Fruit fly (Drosophila melanogaster): ENCODE measurements around the gene dmt.
A peak's percentile ranks its signal among the peaks of the same experiment; 100 is the strongest.

Gene dmt

DNA sequence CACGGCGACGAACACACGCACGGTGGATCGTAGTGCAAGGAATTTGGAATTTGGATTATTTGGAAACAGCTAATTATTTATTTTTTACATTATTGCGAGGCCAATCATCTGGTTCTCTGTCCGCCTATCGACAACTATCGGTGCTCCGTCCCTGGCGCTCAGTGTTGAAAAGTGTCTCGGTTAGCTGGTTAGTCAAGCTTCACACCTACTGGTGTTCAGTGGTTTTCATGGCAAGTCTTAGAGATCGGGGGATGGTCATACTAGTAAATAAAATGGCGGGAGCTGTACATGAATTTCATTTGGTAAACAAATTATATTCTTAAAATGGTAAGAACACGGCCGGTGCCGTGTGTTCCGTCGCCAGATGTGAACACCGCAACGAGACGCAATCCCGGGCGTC, at the start of gene dmt, which contains the start of gene trbd:
Gene dmt, plus strand, starts transcription at position 257 of the 400 bp plus-strand sequence.
Gene trbd, minus strand, starts transcription at position 152 of the 400 bp plus-strand sequence.
- no peak for TF ChIP-seq Snoo (tag; optimal IDR thresholded peaks at IDR 0.05)
- TF ChIP-seq Pif1A (GFP tag; optimal IDR thresholded peaks at IDR 0.05): no peak
- no peak for TF ChIP-seq CG8301 (tag; optimal IDR thresholded peaks at IDR 0.05)
- TF ChIP-seq EcR (GFP tag; optimal IDR thresholded peaks at IDR 0.05): no peak
- no peak for TF ChIP-seq rn (GFP tag; IDR thresholded peaks at IDR 0.05)
- no peak for TF ChIP-seq CG12605 (GFP tag; IDR thresholded peaks at IDR 0.05)
- no peak for TF ChIP-seq CG4496 (GFP tag; IDR thresholded peaks at IDR 0.05)

DNA sequence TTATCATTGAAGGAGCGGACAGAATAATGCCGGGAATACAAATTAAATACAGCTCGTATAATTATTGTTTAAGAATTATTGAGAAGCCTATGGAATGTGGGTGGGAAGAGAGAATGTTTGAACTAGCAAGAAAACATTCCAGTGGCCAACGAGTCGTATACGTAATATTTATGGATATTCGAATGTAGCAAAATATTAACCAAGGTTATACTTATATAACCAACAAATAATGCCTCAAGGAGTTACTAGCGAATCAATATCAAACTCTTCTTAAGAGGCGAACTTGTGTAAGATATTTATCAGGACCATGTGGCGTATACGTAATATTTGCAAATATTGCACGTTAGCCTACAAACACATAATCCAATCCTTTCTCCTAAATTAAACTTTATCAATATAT, 45.5 kb upstream of the dmt start:
- TF ChIP-seq Snoo (tag; optimal IDR thresholded peaks at IDR 0.05) (no peak), CG32121 (GFP tag; IDR thresholded peaks at IDR 0.05) (no peak), fd96Ca (GFP tag; IDR thresholded peaks at IDR 0.05) (no peak), rn (GFP tag; IDR thresholded peaks at IDR 0.05) (no peak), CG4496 (GFP tag; IDR thresholded peaks at IDR 0.05) (no peak), CG8301 (tag; optimal IDR thresholded peaks at IDR 0.05) (no peak), EcR (GFP tag; optimal IDR thresholded peaks at IDR 0.05) (no peak), Pif1B (GFP tag; optimal IDR thresholded peaks at IDR 0.05) (no peak), CG15710 (tag; optimal IDR thresholded peaks at IDR 0.05) (no peak), D1 (tag; optimal IDR thresholded peaks at IDR 0.05) (no peak), gl (tag; optimal IDR thresholded peaks at IDR 0.05) (no peak)

DNA sequence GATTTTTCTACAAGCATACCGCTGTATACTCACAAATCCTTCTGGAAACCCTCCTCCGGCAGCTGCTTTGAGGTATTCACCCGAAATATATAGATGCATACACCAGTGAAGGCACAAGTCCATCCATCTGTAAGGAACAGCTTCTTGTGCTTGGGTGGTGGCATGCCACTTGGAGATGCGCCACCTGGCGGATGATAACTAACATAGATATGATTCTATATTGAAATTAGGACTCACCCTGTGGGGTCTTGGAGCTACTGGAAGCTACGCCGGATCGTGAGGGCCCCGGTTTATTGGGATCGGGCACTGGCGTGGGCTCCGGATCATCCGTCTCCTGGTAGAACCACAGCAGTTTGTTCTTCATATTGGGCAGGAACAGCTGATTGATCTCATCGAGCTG, 37.7 kb upstream of the dmt start:
- TF ChIP-seq CG34367 (tag; optimal IDR thresholded peaks at IDR 0.05) (no peak), CG8159 (tag; optimal IDR thresholded peaks at IDR 0.05) (no peak), CG12605 (GFP tag; IDR thresholded peaks at IDR 0.05) (no peak), CG14655 (GFP tag; optimal IDR thresholded peaks at IDR 0.05) (no peak), D1 (tag; optimal IDR thresholded peaks at IDR 0.05) (no peak), EcR (GFP tag; optimal IDR thresholded peaks at IDR 0.05) (no peak)

DNA sequence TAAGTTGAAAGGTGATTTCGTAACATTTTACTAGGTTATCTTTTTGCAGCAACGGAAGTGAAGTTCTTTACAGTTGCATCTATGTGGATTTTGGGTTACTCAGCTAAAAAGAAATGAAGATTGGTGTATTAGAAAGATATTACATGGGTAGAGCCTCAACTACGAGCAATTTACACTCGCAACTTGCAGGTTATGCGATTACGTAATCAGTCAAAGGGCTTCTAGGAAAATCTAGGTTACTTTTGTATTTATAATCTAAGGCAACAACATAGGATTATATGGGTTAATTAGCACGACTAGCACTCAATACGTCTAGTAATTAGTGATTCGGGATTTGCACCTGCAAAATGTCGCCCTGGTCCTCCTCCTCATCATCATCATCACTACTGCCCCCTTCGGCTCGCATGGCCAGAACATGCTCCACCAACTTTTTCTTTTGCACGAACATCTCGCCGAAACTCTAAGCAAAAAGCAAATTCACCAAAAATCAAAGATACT, 36.7 kb upstream of the dmt start, which contains the start of gene Dhc1:
Gene Dhc1, minus strand, starts transcription at position 448 of the 498 bp plus-strand sequence.
- TF ChIP-seq gl (tag; optimal IDR thresholded peaks at IDR 0.05) (no peak), CG13204 (GFP tag; optimal IDR thresholded peaks at IDR 0.05) (no peak), CG15710 (tag; optimal IDR thresholded peaks at IDR 0.05) (no peak), D1 (tag; optimal IDR thresholded peaks at IDR 0.05) (no peak), CG4496 (GFP tag; IDR thresholded peaks at IDR 0.05) (no peak), rn (GFP tag; IDR thresholded peaks at IDR 0.05) (no peak), CG32121 (GFP tag; IDR thresholded peaks at IDR 0.05) (no peak), Ets98B (GFP tag; IDR thresholded peaks at IDR 0.05) (no peak), CG12605 (GFP tag; IDR thresholded peaks at IDR 0.05) (no peak), Pif1A (GFP tag; optimal IDR thresholded peaks at IDR 0.05) (no peak), CG14655 (GFP tag; optimal IDR thresholded peaks at IDR 0.05) (no peak), fd96Ca (GFP tag; IDR thresholded peaks at IDR 0.05) (no peak), EcR (GFP tag; optimal IDR thresholded peaks at IDR 0.05) (no peak), CG8301 (tag; optimal IDR thresholded peaks at IDR 0.05) (no peak), CG10348 (GFP tag; IDR thresholded peaks at IDR 0.05) (no peak), CG8159 (tag; optimal IDR thresholded peaks at IDR 0.05) (no peak), Pif1B (GFP tag; optimal IDR thresholded peaks at IDR 0.05) (no peak), CG9948 (tag; optimal IDR thresholded peaks at IDR 0.05) (no peak), Snoo (tag; optimal IDR thresholded peaks at IDR 0.05) (no peak)

DNA sequence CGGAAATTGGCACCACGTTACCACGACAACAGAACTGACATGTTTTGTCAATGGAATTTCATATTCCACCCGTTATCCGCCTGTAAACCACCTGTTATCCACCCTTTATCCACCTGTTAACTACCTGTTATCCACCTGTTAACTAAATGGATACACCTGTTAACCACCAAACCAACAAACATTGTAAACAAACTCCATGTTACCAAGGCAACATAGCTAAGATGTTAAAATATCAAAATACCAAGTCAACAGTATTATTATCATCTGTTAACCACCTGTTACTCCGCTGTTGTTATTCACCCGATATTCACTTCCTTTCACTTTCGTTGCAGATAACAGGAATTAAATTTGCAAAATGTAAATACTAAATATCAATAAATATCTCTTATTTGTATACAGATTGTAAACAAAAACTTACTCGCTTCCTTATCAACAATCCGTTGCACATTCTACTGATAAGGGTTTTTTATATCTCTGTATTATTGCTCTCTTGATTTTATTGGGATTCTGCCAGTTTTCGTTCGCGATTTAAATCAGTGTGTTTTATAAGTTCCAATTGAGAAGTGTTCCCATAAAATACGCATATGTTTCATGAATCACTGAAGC, 35.9 kb upstream of the dmt start, which contains the start of gene Nepl12:
Gene Nepl12, plus strand, starts transcription at position 556 of the 606 bp plus-strand sequence.
- TF ChIP-seq CG34367 (tag; optimal IDR thresholded peaks at IDR 0.05) (no peak), CG12605 (GFP tag; IDR thresholded peaks at IDR 0.05) (peak; percentile 41; the same call in 1 of the 2 replicates), CG32121 (GFP tag; IDR thresholded peaks at IDR 0.05) (no peak), D1 (tag; optimal IDR thresholded peaks at IDR 0.05) (no peak)

DNA sequence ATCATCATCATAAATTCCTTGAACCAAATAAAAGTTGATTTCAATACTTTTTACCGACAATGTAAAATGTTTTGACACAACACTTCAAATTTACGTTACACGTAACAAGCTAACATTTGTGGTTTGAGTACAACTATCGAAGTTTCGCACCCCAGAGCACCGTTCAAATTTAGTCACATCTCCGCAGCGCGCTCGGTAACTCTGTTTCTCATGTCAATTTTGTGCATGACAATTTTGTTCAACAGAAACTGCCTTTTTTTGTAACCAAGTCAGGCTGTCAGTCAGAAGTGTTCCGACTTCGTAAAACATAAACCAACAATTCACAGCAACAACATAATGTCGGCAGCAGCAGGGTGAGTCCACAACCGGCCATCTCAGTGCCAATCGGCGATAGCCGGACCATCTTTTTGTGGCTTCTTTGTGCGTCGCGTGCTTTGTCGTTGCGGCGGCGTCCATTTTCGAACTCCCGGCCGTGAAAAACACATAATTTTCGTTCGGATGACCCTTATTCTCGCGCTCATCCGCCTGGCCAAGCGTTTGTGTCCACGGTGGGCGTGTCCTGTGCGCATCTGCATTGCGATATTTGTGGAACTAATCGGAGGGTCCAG, 33.1 kb upstream of the dmt start, which contains the start of gene p23:
Gene p23, plus strand, starts transcription at position 194 of the 608 bp plus-strand sequence.
- TF ChIP-seq CG13204 (GFP tag; optimal IDR thresholded peaks at IDR 0.05) (no peak), CG17806 (tag; optimal IDR thresholded peaks at IDR 0.05) (no peak)

DNA sequence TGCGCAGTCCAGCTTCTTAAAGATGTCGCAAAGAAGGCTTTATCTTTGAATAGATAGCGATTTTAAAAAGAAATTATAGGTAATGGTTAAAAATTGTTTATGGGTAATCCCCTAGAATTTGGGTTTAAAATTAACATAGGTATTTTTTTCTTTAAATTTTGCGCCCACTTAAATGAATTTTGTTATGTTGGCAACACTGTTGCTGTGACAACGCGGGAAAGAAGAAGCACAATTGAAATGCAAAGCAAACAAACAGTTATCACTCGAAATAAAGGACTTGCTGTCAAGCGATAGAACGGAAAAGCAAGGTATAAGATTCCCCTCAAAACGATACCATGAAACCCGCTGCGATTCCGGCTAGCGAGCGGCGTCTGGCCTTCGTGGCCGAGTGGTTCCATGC, 31.2 kb upstream of the dmt start, which contains the start of gene nmdyn-D7:
Gene nmdyn-D7, plus strand, starts transcription at position 194 of the 400 bp plus-strand sequence.
- TF ChIP-seq Pif1B (GFP tag; optimal IDR thresholded peaks at IDR 0.05) (no peak), CG4496 (GFP tag; IDR thresholded peaks at IDR 0.05) (no peak), Snoo (tag; optimal IDR thresholded peaks at IDR 0.05) (no peak), CG17806 (tag; optimal IDR thresholded peaks at IDR 0.05) (no peak), CG14655 (GFP tag; optimal IDR thresholded peaks at IDR 0.05) (no peak), CG13204 (GFP tag; optimal IDR thresholded peaks at IDR 0.05) (no peak), EcR (GFP tag; optimal IDR thresholded peaks at IDR 0.05) (no peak), CG10348 (GFP tag; IDR thresholded peaks at IDR 0.05) (no peak), CG8301 (tag; optimal IDR thresholded peaks at IDR 0.05) (no peak), CG15710 (tag; optimal IDR thresholded peaks at IDR 0.05) (no peak), fd96Ca (GFP tag; IDR thresholded peaks at IDR 0.05) (no peak), rn (GFP tag; IDR thresholded peaks at IDR 0.05) (no peak)

Data from whole organism, pupa.